Fruit fly (Drosophila melanogaster): ENCODE data around the gene Tspo.
A peak's percentile ranks its signal among the peaks of the same experiment; 100 is the strongest.

Gene Tspo

dm6 chr2L:510534-511014 lies 48.8 kb upstream of the Tspo start (continued):
- TF ChIP-seq CG3407 (GFP tag; optimal IDR thresholded peaks at IDR 0.05) (peak; percentile 84), CG1832 (GFP tag; optimal IDR thresholded peaks at IDR 0.05) (peak; percentile 52), CG3995 (GFP tag; optimal IDR thresholded peaks at IDR 0.05) (no peak), PHDP (tag; optimal IDR thresholded peaks at IDR 0.05) (peak; percentile 66), dmrt11E (tag; optimal IDR thresholded peaks at IDR 0.05) (peak; percentile 84), HHEX (GFP tag; optimal IDR thresholded peaks at IDR 0.05) (peak; percentile 51), ac (GFP tag; optimal IDR thresholded peaks at IDR 0.05) (peak; percentile 97), TFAM (GFP tag; optimal IDR thresholded peaks at IDR 0.05) (peak; percentile 52), CG7963 (GFP tag; IDR thresholded peaks at IDR 0.05; ENCODE audit: partially characterized antibody) (no peak), corto (GFP tag; optimal IDR thresholded peaks at IDR 0.05) (peak; percentile 3), CG13287 (GFP tag; IDR thresholded peaks at IDR 0.05; ENCODE audit: partially characterized antibody) (no peak; the same call in 1 of the 2 replicates), CG30431 (GFP tag; optimal IDR thresholded peaks at IDR 0.05) (peak; percentile 43), Bteb2 (GFP tag; optimal IDR thresholded peaks at IDR 0.05) (peak; percentile 58), CG1603 (tag; optimal IDR thresholded peaks at IDR 0.05) (peak; percentile 73), ewg (GFP tag; optimal IDR thresholded peaks at IDR 0.05) (peak; percentile 47), CG17359 (tag; optimal IDR thresholded peaks at IDR 0.05) (peak; percentile 74), CG9876 (GFP tag; optimal IDR thresholded peaks at IDR 0.05) (peak; percentile 65), CG15601 (tag; optimal IDR thresholded peaks at IDR 0.05) (peak; percentile 83), row (GFP tag; IDR thresholded peaks at IDR 0.05) (peak; percentile 7; the same call in 1 of the 3 replicates), Spps (tag; optimal IDR thresholded peaks at IDR 0.05) (peak; percentile 71), her (GFP tag; optimal IDR thresholded peaks at IDR 0.05) (peak; percentile 60), Ets97D (GFP tag; optimal IDR thresholded peaks at IDR 0.05) (no peak), Dfd (GFP tag; optimal IDR thresholded peaks at IDR 0.05) (no peak), al (GFP tag; IDR thresholded peaks at IDR 0.05) (no peak), CG8281 (tag; optimal IDR thresholded peaks at IDR 0.05) (peak; percentile 27), zf30C (GFP tag; optimal IDR thresholded peaks at IDR 0.05) (peak; percentile 54), CG13296 (GFP tag; optimal IDR thresholded peaks at IDR 0.05) (peak; percentile 40), h (optimal IDR thresholded peaks at IDR 0.05) (no peak), CG10462 (GFP tag; optimal IDR thresholded peaks at IDR 0.05) (peak; percentile 29), tup (GFP tag; optimal IDR thresholded peaks at IDR 0.05) (peak; percentile 39), lmd (GFP tag; IDR thresholded peaks at IDR 0.05) (no peak), CG2116 (GFP tag; optimal IDR thresholded peaks at IDR 0.05) (peak; percentile 57), Hmr (GFP tag; optimal IDR thresholded peaks at IDR 0.05) (peak; percentile 68), CG11560 (tag; IDR thresholded peaks at IDR 0.05) (no peak), CG15269 (tag; optimal IDR thresholded peaks at IDR 0.05) (peak; percentile 26), CG34224 (GFP tag; IDR thresholded peaks at IDR 0.05; ENCODE audit: partially characterized antibody) (no peak), Hmx (GFP tag; optimal IDR thresholded peaks at IDR 0.05) (no peak), E2f1 (GFP tag; IDR thresholded peaks at IDR 0.05) (peak; percentile 10; the same call in 1 of the 2 replicates), gcm2 (GFP tag; optimal IDR thresholded peaks at IDR 0.05) (no peak)

DNA sequence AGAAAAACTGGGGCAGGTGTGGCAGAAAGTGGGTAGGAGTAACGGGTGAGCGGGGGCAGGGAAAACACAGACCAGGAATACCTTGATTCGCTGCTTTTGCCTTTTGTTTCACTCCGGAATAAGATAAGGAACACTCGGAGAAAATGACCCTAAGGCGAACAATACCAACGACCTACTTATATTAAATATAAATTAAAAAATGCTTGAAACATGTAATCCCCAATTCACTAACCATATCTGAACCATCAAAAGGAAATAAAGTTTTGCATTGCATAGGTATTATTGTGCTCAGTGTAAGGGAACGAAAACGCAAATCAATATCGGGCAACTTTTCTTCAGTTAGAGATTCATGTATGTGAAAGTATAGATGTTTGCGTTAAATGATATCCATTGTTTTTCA lies 47.4 kb upstream of the Tspo start:
- TF ChIP-seq salm (tag; optimal IDR thresholded peaks at IDR 0.05) (peak; percentile 21), pan (optimal IDR thresholded peaks at IDR 0.05) (no peak), pan (GFP tag; optimal IDR thresholded peaks at IDR 0.05 in 1 of 2, IDR thresholded peaks at IDR 0.05 in 1 of 2) (peak in 1 of 2 experiments; percentile 58), pfk (GFP tag; optimal IDR thresholded peaks at IDR 0.05) (no peak), Med (GFP tag) (peak; percentile 59), CG14965 (GFP tag; optimal IDR thresholded peaks at IDR 0.05; ENCODE audit: borderline replicate concordance) (no peak), ttk (GFP tag; IDR thresholded peaks at IDR 0.05) (peak; percentile 41), Tbp (GFP tag; optimal IDR thresholded peaks at IDR 0.05) (no peak), CG12219 (GFP tag; optimal IDR thresholded peaks at IDR 0.05) (no peak), cas (GFP tag; IDR thresholded peaks at IDR 0.05) (no peak), CG8359 (GFP tag; optimal IDR thresholded peaks at IDR 0.05; ENCODE audit: borderline replicate concordance) (peak; percentile 24), CG12104 (GFP tag; optimal IDR thresholded peaks at IDR 0.05) (peak; percentile 31), Jarid2 (GFP tag; optimal IDR thresholded peaks at IDR 0.05) (no peak), Mrtf (GFP tag; IDR thresholded peaks at IDR 0.05) (peak; percentile 50; the same call in 1 of the 3 replicates)
